Worm (Caenorhabditis elegans) whole organism, young adult: ENCODE data around the gene ZK899.5.
"Not testable (repeated sequence)": the region's sequence is repeated elsewhere in the genome, so short reads cannot be mapped to it uniquely, and the experiment has no call there.

Experiments used
- B0019.2 ChIP-seq: fragments of 200-800 bp; sonication (Bioruptor generic); conservative IDR thresholded peaks from 2 replicates; pipeline ENCODE4 v1.3.6; 2022; ENCODE audit warnings: missing genetic modification reagents, missing genetic modification characterization, missing compliant biosample characterization
- B0035.1 ChIP-seq: sonication (generic microtip); optimal IDR thresholded peaks from 2 replicates; lab custom pipeline; 2016; ENCODE audit warnings: missing genetic modification characterization, mild to moderate bottlenecking, missing compliant biosample characterization, missing genotype, missing genetic modification reagents
- B0261.1 ChIP-seq: sonication (generic microtip); optimal IDR thresholded peaks from 2 replicates; lab custom pipeline; 2016; ENCODE audit warnings: mild to moderate bottlenecking, missing genetic modification characterization, moderate library complexity, missing compliant biosample characterization
- C06A6.2 ChIP-seq: fragments of 200-800 bp; sonication (Bioruptor generic); conservative IDR thresholded peaks from 2 replicates; pipeline ENCODE4 v1.3.6; 2022; ENCODE audit warnings: missing genetic modification characterization, missing compliant biosample characterization
- F49E8.2 ChIP-seq: sonication (generic microtip); optimal IDR thresholded peaks from 3 replicates; lab custom pipeline; 2017; ENCODE audit warnings: missing genetic modification characterization, mild to moderate bottlenecking, missing compliant biosample characterization, antibody characterized with exemption, moderate library complexity; ENCODE audit not compliant: insufficient read depth
- F52B5.7 ChIP-seq: sonication (generic microtip); optimal IDR thresholded peaks from 2 replicates; lab custom pipeline; 2016; ENCODE audit warnings: mild to moderate bottlenecking, missing genetic modification characterization, missing compliant biosample characterization
- Y56A3A.18 ChIP-seq: fragments of 200-800 bp; sonication (Bioruptor generic); IDR thresholded peaks from 2 replicates; pipeline ENCODE4 v1.3.6; 2022; ENCODE audit warnings: missing genetic modification reagents, missing genetic modification characterization, missing compliant biosample characterization
- akir-1 ChIP-seq: fragments of 200-800 bp; sonication (Bioruptor generic); optimal IDR thresholded peaks from 2 replicates; lab custom pipeline; 2018; ENCODE audit warnings: mild to moderate bottlenecking, missing genetic modification characterization, moderate library complexity, missing compliant biosample characterization
- cebp-1 ChIP-seq, 2 experiments: fragments of 200-800 bp in 1 of 2; sonication (Bioruptor generic) in 1 of 2; sonication (generic microtip) in 1 of 2; IDR thresholded peaks in 1 of 2; optimal IDR thresholded peaks in 1 of 2; 2 replicates each; pipeline versions ENCODE4 v1.3.6 to Lab custom; 2017 to 2022; ENCODE audit warnings: missing compliant biosample characterization in 2 of 2, missing genetic modification characterization in 2 of 2, mild to moderate bottlenecking in 1 of 2, missing genetic modification reagents in 1 of 2, moderate library complexity in 1 of 2
- ceh-58 ChIP-seq: fragments of 200-800 bp; sonication (Bioruptor generic); IDR thresholded peaks from 2 replicates; pipeline ENCODE4 v1.3.6; 2022; ENCODE audit warnings: missing genetic modification characterization, missing compliant biosample characterization
- ceh-91 ChIP-seq: fragments of 200-800 bp; sonication (Bioruptor generic); IDR thresholded peaks from 2 replicates; pipeline ENCODE4 v1.3.6; 2022; ENCODE audit warnings: missing genetic modification reagents, missing genetic modification characterization, missing compliant biosample characterization
- die-1 ChIP-seq: sonication (generic microtip); optimal IDR thresholded peaks from 2 replicates; lab custom pipeline; 2016; ENCODE audit warnings: missing genotype, mild to moderate bottlenecking, missing genetic modification characterization, missing compliant biosample characterization
- egl-18 ChIP-seq: fragments of 200-800 bp; sonication (Bioruptor generic); IDR thresholded peaks from 2 replicates; pipeline ENCODE4 v1.3.6; 2022; ENCODE audit warnings: missing genetic modification reagents, missing genetic modification characterization, missing compliant biosample characterization
- egrh-3 ChIP-seq: fragments of 200-800 bp; sonication (Bioruptor generic); IDR thresholded peaks from 2 replicates; pipeline ENCODE4 v1.3.6; 2022; ENCODE audit warnings: missing genetic modification reagents, missing genetic modification characterization, missing compliant biosample characterization
- fkh-3 ChIP-seq: sonication (generic microtip); optimal IDR thresholded peaks from 2 replicates; lab custom pipeline; 2016; ENCODE audit warnings: mild to moderate bottlenecking, missing genetic modification characterization, missing compliant biosample characterization
- hlh-26 ChIP-seq: fragments of 200-800 bp; sonication (Bioruptor generic); conservative IDR thresholded peaks from 2 replicates; pipeline ENCODE4 v1.3.6; 2022; ENCODE audit warnings: missing genetic modification reagents, missing genetic modification characterization, missing compliant biosample characterization
- hmg-1.2 ChIP-seq: fragments of 200-800 bp; sonication (Bioruptor generic); IDR thresholded peaks from 2 replicates; pipeline ENCODE4 v1.3.6; 2022; ENCODE audit warnings: missing genetic modification reagents, missing genetic modification characterization, missing compliant biosample characterization
- hsf-1 ChIP-seq: fragments of 200-800 bp; sonication (Bioruptor generic); IDR thresholded peaks from 2 replicates; pipeline ENCODE4 v1.3.6; 2022; ENCODE audit warnings: missing genetic modification reagents, missing genetic modification characterization, missing compliant biosample characterization
- let-607 ChIP-seq, 2 experiments: fragments of 200-800 bp in 1 of 2; sonication (Bioruptor generic) in 1 of 2; sonication (generic microtip) in 1 of 2; optimal IDR thresholded peaks; 2 replicates each; lab custom pipeline; 2016 to 2018; ENCODE audit warnings: mild to moderate bottlenecking in 2 of 2, missing compliant biosample characterization in 2 of 2, missing genetic modification characterization in 2 of 2, moderate library complexity in 2 of 2, missing genotype in 1 of 2
- lin-26 ChIP-seq: fragments of 200-800 bp; sonication (Bioruptor generic); IDR thresholded peaks from 2 replicates; pipeline ENCODE4 v1.3.6; 2022; ENCODE audit warnings: missing genetic modification reagents, missing genetic modification characterization, missing compliant biosample characterization
- lin-40 ChIP-seq: sonication (generic microtip); optimal IDR thresholded peaks from 2 replicates; lab custom pipeline; 2016; ENCODE audit warnings: missing genetic modification characterization, mild to moderate bottlenecking, missing compliant biosample characterization, missing genotype, missing genetic modification reagents
- lsy-27 ChIP-seq: sonication (generic microtip); optimal IDR thresholded peaks from 2 replicates; lab custom pipeline; 2017; ENCODE audit warnings: missing genetic modification characterization, mild to moderate bottlenecking, missing compliant biosample characterization, antibody characterized with exemption, missing genotype, borderline replicate concordance; ENCODE audit not compliant: insufficient read depth
- nhr-120 ChIP-seq: fragments of 200-800 bp; sonication (Bioruptor generic); IDR thresholded peaks from 2 replicates; pipeline ENCODE4 v1.3.6; 2022; ENCODE audit warnings: missing genetic modification characterization, missing compliant biosample characterization
- nhr-80 ChIP-seq: sonication (generic microtip); optimal IDR thresholded peaks from 2 replicates; lab custom pipeline; 2016; ENCODE audit warnings: missing genetic modification characterization, missing compliant biosample characterization
- pbrm-1 ChIP-seq: fragments of 200-800 bp; sonication (Bioruptor generic); IDR thresholded peaks from 2 replicates; pipeline ENCODE4 v1.3.6; 2022; ENCODE audit warnings: missing genetic modification reagents, missing genetic modification characterization, missing compliant biosample characterization
- pha-4 ChIP-seq: fragments of 150-350 bp; sonication (generic microtip); optimal IDR thresholded peaks from 2 replicates; lab custom pipeline; 2014; ENCODE audit warnings: missing biosample characterization, missing genetic modification reagents, missing genetic modification characterization
- somi-1 ChIP-seq: fragments of 200-800 bp; sonication (Bioruptor generic); optimal IDR thresholded peaks from 2 replicates; lab custom pipeline; 2018; ENCODE audit warnings: mild to moderate bottlenecking, missing genetic modification characterization, missing compliant biosample characterization
- unc-130 ChIP-seq: sonication (generic microtip); optimal IDR thresholded peaks from 2 replicates; lab custom pipeline; 2016; ENCODE audit warnings: missing genetic modification reagents, missing genetic modification characterization, missing compliant biosample characterization
- unc-62 ChIP-seq: fragments of 150-350 bp; optimal IDR thresholded peaks from 2 replicates; lab custom pipeline; 2014; ENCODE audit warnings: missing biosample characterization, missing genetic modification reagents, missing genetic modification characterization

The ZK899.5 gene

ce11 chrX:9465722-9466132 is 5.0 kb upstream of the ZK899.5 start (continued):
- peak; percentile 100 for TF ChIP-seq lin-40
- TF ChIP-seq egrh-3, result no peak
- TF ChIP-seq nhr-80 (tag; lab: Kevin White, UChicago), result peak; percentile 96
- TF ChIP-seq hlh-26, result no peak
- TF ChIP-seq lin-26 (GFP tag; lab: Robert Waterston, UW), result peak; percentile 89
- TF ChIP-seq F52B5.7 (tag; lab: Kevin White, UChicago), result peak; percentile 89
- TF ChIP-seq ceh-91 (GFP tag; lab: Robert Waterston, UW), result 0 out of 2 replicates have a peak, but pooled peaks have one; percentile 9
- peak; percentile 94 for TF ChIP-seq egl-18 (GFP tag; lab: Robert Waterston, UW)
- peak; percentile 90 for TF ChIP-seq akir-1 (GFP tag; lab: Kevin White, UChicago)

ce11 chrX:9463045-9463444 is 2.3 kb upstream of the ZK899.5 start, which contains the start of gene ZK899.6:
ZK899.6 (plus strand) TSS chrX:9463345.
- TF ChIP-seq pbrm-1, ceh-58, Y56A3A.18 (GFP tag; lab: Robert Waterston, UW): not testable (repeated sequence)
- TF ChIP-seq, all 124 proteins: peak for 0; not testable (repeated sequence) for 124

- TF ChIP-seq pha-4 (tag; lab: Kevin White, UChicago) (no peak), B0019.2 (no peak), egl-18 (GFP tag; lab: Robert Waterston, UW) (no peak), unc-130 (GFP tag; lab: Kevin White, UChicago) (no peak)
- TF ChIP-seq, all 124 proteins: peak for 0
These were observed 2.6 kb downstream of the ZK899.5 start, which contains the start of gene tba-8 for ce11 chrX:9458142-9458541. tba-8 (minus strand) TSS chrX:9458348.

- TF ChIP-seq B0035.1 (tag; lab: Kevin White, UChicago) (no peak), hmg-1.2 (GFP tag; lab: Robert Waterston, UW) (no peak), unc-62 (no peak), C06A6.2 (GFP tag; lab: Robert Waterston, UW) (no peak), die-1 (tag; lab: Kevin White, UChicago) (no peak), cebp-1 (GFP tag; IDR thresholded peaks at IDR 0.05; lab: Robert Waterston, UW) (no peak), cebp-1 (tag; optimal IDR thresholded peaks at IDR 0.05; lab: Kevin White, UChicago) (no peak), unc-130 (GFP tag; lab: Kevin White, UChicago) (no peak), let-607 (tag; optimal IDR thresholded peaks at IDR 0.05; lab: Kevin White, UChicago) (no peak), fkh-3 (tag; lab: Kevin White, UChicago) (no peak), B0261.1 (tag; lab: Kevin White, UChicago) (no peak), egl-18 (GFP tag; lab: Robert Waterston, UW) (no peak), nhr-120 (GFP tag; lab: Robert Waterston, UW) (no peak), ceh-91 (GFP tag; lab: Robert Waterston, UW) (no peak), somi-1 (GFP tag; lab: Kevin White, UChicago) (no peak), lsy-27 (tag; lab: Kevin White, UChicago) (no peak), F49E8.2 (tag; lab: Kevin White, UChicago) (no peak)
These were observed 4.2 kb downstream of the ZK899.5 start for ce11 chrX:9456579-9456978.

- TF ChIP-seq nhr-80 (tag; lab: Kevin White, UChicago) (peak; percentile 36), hsf-1 (GFP tag; lab: Robert Waterston, UW) (no peak)
- TF ChIP-seq, all 124 proteins: peak for 1
These were observed 8.1 kb downstream of the ZK899.5 start, which contains the start of gene ZK899.3 for ce11 chrX:9452483-9453198. ZK899.3 (plus strand) TSS chrX:9453148.
